Fruit fly (Drosophila melanogaster): ENCODE results near the gene GstD2.

- no peak for TF ChIP-seq Clk (GFP tag; optimal IDR thresholded peaks at IDR 0.05)
- TF ChIP-seq CG5204 (GFP tag; optimal IDR thresholded peaks at IDR 0.05): no peak
- TF ChIP-seq pad (GFP tag; optimal IDR thresholded peaks at IDR 0.05): no peak
- TF ChIP-seq CG7045 (GFP tag; optimal IDR thresholded peaks at IDR 0.05): no peak
- no peak for TF ChIP-seq Crg-1 (GFP tag; optimal IDR thresholded peaks at IDR 0.05)
Measured at dm6 chr3R:12359837-12360236, 11.9 kb upstream of the GstD2 start, which contains the start of gene CG4115.
